Worm (Caenorhabditis elegans) whole organism, L3 larva: ENCODE data around the gene alh-2.

Source experiments
- nhr-237 ChIP-seq: fragments of 150-350 bp; optimal IDR thresholded peaks from 2 replicates; lab custom pipeline; 2014; ENCODE audit warnings: missing biosample characterization, missing genetic modification characterization
- pqm-1 ChIP-seq: fragments of 150-350 bp; optimal IDR thresholded peaks from 2 replicates; lab custom pipeline; 2017; ENCODE audit warnings: missing biosample characterization, missing genetic modification characterization, inconsistent platforms
- sea-2 ChIP-seq: fragments of 150-350 bp; sonication (generic microtip); optimal IDR thresholded peaks from 4 replicates; lab custom pipeline; 2014; ENCODE audit warnings: missing biosample characterization, missing genetic modification reagents, missing genetic modification characterization

DNA sequence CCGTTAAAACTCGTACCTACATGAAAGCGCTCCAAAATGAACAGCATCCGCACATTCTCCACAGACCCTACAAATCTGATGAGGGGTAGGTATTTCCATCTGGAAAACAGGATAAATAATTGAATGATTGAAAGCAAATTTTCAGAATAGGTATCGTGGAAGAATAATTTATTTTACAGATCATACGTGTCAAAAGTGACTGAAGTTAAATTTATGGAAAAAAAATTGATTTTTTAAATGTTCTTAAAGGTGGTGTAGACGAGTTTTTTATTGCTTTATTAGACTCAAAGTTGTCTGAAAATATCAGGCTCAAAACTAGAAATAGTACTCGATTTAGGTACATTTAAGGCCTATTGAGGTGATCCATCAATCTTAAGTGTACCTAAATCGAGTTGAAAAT lies 17.2 kb upstream of the alh-2 start, which contains the start of gene nhr-237:
- TF ChIP-seq sea-2 (GFP tag; lab: Kevin White, UChicago) (no peak), nhr-237 (no peak), pqm-1 (tag; lab: Kevin White, UChicago) (no peak)
